Worm (Caenorhabditis elegans) whole organism, L1 larva: Measurements from ENCODE around the gene C14C11.2.

ENCODE experiments used
- C04F5.9 ChIP-seq: sonication (generic microtip); optimal IDR thresholded peaks from 2 replicates; lab custom pipeline; 2016; ENCODE audit warnings: missing genetic modification characterization, missing compliant biosample characterization
- C16A3.4 ChIP-seq: fragments of 150-350 bp; optimal IDR thresholded peaks from 2 replicates; lab custom pipeline; 2014; ENCODE audit warnings: missing biosample characterization, missing genetic modification characterization
- aly-2 ChIP-seq: fragments of 150-350 bp; optimal IDR thresholded peaks from 2 replicates; lab custom pipeline; 2014; ENCODE audit warnings: missing biosample characterization, missing genetic modification characterization
- blmp-1 ChIP-seq: fragments of 150-350 bp; optimal IDR thresholded peaks from 2 replicates; lab custom pipeline; 2014; ENCODE audit warnings: missing biosample characterization, missing genetic modification characterization
- ceh-63 ChIP-seq: fragments of 200-800 bp; sonication (Bioruptor generic); optimal IDR thresholded peaks from 2 replicates; lab custom pipeline; 2018; ENCODE audit warnings: mild to moderate bottlenecking, missing genetic modification characterization, missing compliant biosample characterization
- ceh-8 ChIP-seq: fragments of 200-800 bp; sonication (Bioruptor generic); optimal IDR thresholded peaks from 2 replicates; lab custom pipeline; 2018; ENCODE audit warnings: mild to moderate bottlenecking, missing genetic modification characterization, moderate library complexity, missing compliant biosample characterization
- ceh-82 ChIP-seq, 3 experiments: fragments of 150-350 bp in 1 of 3; sonication (generic microtip) in 2 of 3; optimal IDR thresholded peaks; 2 replicates each; lab custom pipeline; 2014 to 2017; ENCODE audit warnings: missing biosample characterization in 3 of 3, missing genetic modification characterization in 3 of 3
- ceh-90 ChIP-seq: sonication (generic microtip); optimal IDR thresholded peaks from 2 replicates; lab custom pipeline; 2016; ENCODE audit warnings: missing genetic modification characterization, missing compliant biosample characterization
- dpl-1 ChIP-seq, 3 experiments: fragments of 150-350 bp in 2 of 3; sonication (generic microtip) in 1 of 3; optimal IDR thresholded peaks; 2 replicates each; lab custom pipeline; 2014 to 2017; ENCODE audit warnings: missing biosample characterization in 3 of 3, missing genetic modification characterization in 3 of 3, missing genetic modification reagents in 3 of 3
- efl-1 ChIP-seq, 4 experiments: fragments of 150-350 bp; optimal IDR thresholded peaks in 3 of 4; peaks in 1 of 4; 1 replicate in 1 of 4; 2 replicates in 3 of 4; lab custom pipeline; 2014; ENCODE audit warnings: missing biosample characterization in 2 of 4, missing genetic modification characterization in 2 of 4, missing genetic modification reagents in 2 of 4
- efl-3 ChIP-seq: fragments of 200-800 bp; sonication (Bioruptor generic); optimal IDR thresholded peaks from 2 replicates; lab custom pipeline; 2018; ENCODE audit warnings: mild to moderate bottlenecking, missing genetic modification characterization, missing compliant biosample characterization
- elt-3 ChIP-seq, 6 experiments: fragments of 150-350 bp in 1 of 6; sonication (generic microtip); optimal IDR thresholded peaks; 2 replicates each; lab custom pipeline; 2017 to 2018; ENCODE audit warnings: missing biosample characterization in 6 of 6, missing genetic modification characterization in 6 of 6, inconsistent platforms in 1 of 6
- ets-5 ChIP-seq: fragments of 200-800 bp; sonication (Bioruptor generic); IDR thresholded peaks from 2 replicates; pipeline ENCODE4 v1.3.6; 2022; ENCODE audit warnings: missing genetic modification characterization, missing compliant biosample characterization
- fkh-10 ChIP-seq: sonication (generic microtip); optimal IDR thresholded peaks from 2 replicates; lab custom pipeline; 2017; ENCODE audit warnings: missing biosample characterization, missing genetic modification reagents, missing genetic modification characterization
- grh-1 ChIP-seq: fragments of 200-800 bp; sonication (Bioruptor generic); IDR thresholded peaks from 2 replicates; pipeline ENCODE4 v1.3.6; 2022; ENCODE audit warnings: missing genetic modification reagents, missing genetic modification characterization, missing compliant biosample characterization
- hpl-2 ChIP-seq: fragments of 150-350 bp; optimal IDR thresholded peaks from 2 replicates; lab custom pipeline; 2014; ENCODE audit warnings: missing biosample characterization, missing genetic modification reagents, missing genetic modification characterization
- isw-1 ChIP-seq: fragments of 200-800 bp; sonication (Bioruptor generic); IDR thresholded peaks from 2 replicates; pipeline ENCODE4 v1.3.6; 2022; ENCODE audit warnings: missing genetic modification characterization, missing compliant biosample characterization
- lin-13 ChIP-seq: fragments of 150-350 bp; optimal IDR thresholded peaks from 2 replicates; lab custom pipeline; 2014; ENCODE audit warnings: missing biosample characterization, missing genetic modification reagents, missing genetic modification characterization
- lin-14 ChIP-seq: fragments of 200-800 bp; sonication (Bioruptor generic); optimal IDR thresholded peaks from 2 replicates; lab custom pipeline; 2018; ENCODE audit warnings: mild to moderate bottlenecking, missing genetic modification characterization, moderate library complexity, missing compliant biosample characterization
- lin-35 ChIP-seq, 2 experiments: fragments of 150-350 bp; optimal IDR thresholded peaks; 2 replicates each; lab custom pipeline; 2014; ENCODE audit warnings: missing biosample characterization in 2 of 2, missing genetic modification characterization in 2 of 2, missing genetic modification reagents in 2 of 2
- lin-39 ChIP-seq: fragments of 150-350 bp; optimal IDR thresholded peaks from 2 replicates; lab custom pipeline; 2014; ENCODE audit warnings: missing biosample characterization, missing genetic modification reagents, missing genetic modification characterization
- lir-3 ChIP-seq: sonication (generic microtip); optimal IDR thresholded peaks from 2 replicates; lab custom pipeline; 2016; ENCODE audit warnings: mild to moderate bottlenecking, missing genetic modification characterization, moderate library complexity, missing compliant biosample characterization; ENCODE audit not compliant: poor library complexity
- lsy-2 ChIP-seq, 2 experiments: fragments of 150-350 bp; optimal IDR thresholded peaks; 2 replicates each; lab custom pipeline; 2014; ENCODE audit warnings: missing biosample characterization in 2 of 2, missing genetic modification characterization in 2 of 2
- mab-9 ChIP-seq: fragments of 200-800 bp; sonication (Bioruptor generic); IDR thresholded peaks from 2 replicates; pipeline ENCODE4 v1.3.6; 2022; ENCODE audit warnings: missing genetic modification reagents, missing genetic modification characterization, missing compliant biosample characterization
- mdl-1 ChIP-seq, 2 experiments: fragments of 150-350 bp; optimal IDR thresholded peaks; 2 replicates each; lab custom pipeline; 2014 to 2017; ENCODE audit warnings: missing biosample characterization in 2 of 2, missing genetic modification characterization in 2 of 2, inconsistent platforms in 1 of 2
- mep-1 ChIP-seq: fragments of 150-350 bp; optimal IDR thresholded peaks from 2 replicates; lab custom pipeline; 2014; ENCODE audit warnings: missing biosample characterization, missing genetic modification characterization
- nhr-12 ChIP-seq: sonication (generic microtip); optimal IDR thresholded peaks from 2 replicates; lab custom pipeline; 2017; ENCODE audit warnings: missing biosample characterization, missing genetic modification characterization
- nhr-19 ChIP-seq: fragments of 200-800 bp; sonication (Bioruptor generic); conservative IDR thresholded peaks from 2 replicates; pipeline ENCODE4 v1.3.6; 2022; ENCODE audit warnings: missing genetic modification characterization, missing compliant biosample characterization
- nhr-20 ChIP-seq: sonication (generic microtip); optimal IDR thresholded peaks from 2 replicates; lab custom pipeline; 2016; ENCODE audit warnings: mild to moderate bottlenecking, missing genetic modification characterization, missing compliant biosample characterization
- nhr-237 ChIP-seq: fragments of 150-350 bp; optimal IDR thresholded peaks from 2 replicates; lab custom pipeline; 2014; ENCODE audit warnings: missing biosample characterization, missing genetic modification characterization
- nhr-71 ChIP-seq: sonication (generic microtip); optimal IDR thresholded peaks from 2 replicates; lab custom pipeline; 2016; ENCODE audit warnings: mild to moderate bottlenecking, missing genetic modification characterization, moderate library complexity, missing compliant biosample characterization
- nhr-84 ChIP-seq: sonication (generic microtip); optimal IDR thresholded peaks from 2 replicates; lab custom pipeline; 2017; ENCODE audit warnings: missing biosample characterization, missing genetic modification characterization
- nhr-85 ChIP-seq: sonication (generic microtip); peaks from one replicate; lab custom pipeline; 2016; ENCODE audit warnings: missing genetic modification characterization, inconsistent platforms, missing compliant biosample characterization
- nhr-90 ChIP-seq: sonication (generic microtip); optimal IDR thresholded peaks from 2 replicates; lab custom pipeline; 2016; ENCODE audit warnings: mild to moderate bottlenecking, missing genetic modification characterization, missing compliant biosample characterization; ENCODE audit not compliant: poor library complexity
- pag-3 ChIP-seq: sonication (generic microtip); optimal IDR thresholded peaks from 2 replicates; lab custom pipeline; 2017; ENCODE audit warnings: missing genetic modification characterization, mild to moderate bottlenecking, missing compliant biosample characterization, antibody characterized with exemption, borderline replicate concordance; ENCODE audit not compliant: insufficient read depth
- pax-3 ChIP-seq: fragments of 200-800 bp; sonication (Bioruptor generic); optimal IDR thresholded peaks from 2 replicates; lab custom pipeline; 2018; ENCODE audit warnings: mild to moderate bottlenecking, missing genetic modification characterization, moderate library complexity, missing compliant biosample characterization
- rnt-1 ChIP-seq: sonication (generic microtip); optimal IDR thresholded peaks from 2 replicates; lab custom pipeline; 2016; ENCODE audit warnings: mild to moderate bottlenecking, missing genetic modification characterization, moderate library complexity, missing compliant biosample characterization
- snu-23 ChIP-seq: sonication (generic microtip); optimal IDR thresholded peaks from 2 replicates; lab custom pipeline; 2016; ENCODE audit warnings: missing genetic modification characterization, missing compliant biosample characterization
- sox-4 ChIP-seq: sonication (generic microtip); optimal IDR thresholded peaks from 2 replicates; lab custom pipeline; 2016; ENCODE audit warnings: missing genetic modification characterization, missing compliant biosample characterization
- tlp-1 ChIP-seq: fragments of 150-350 bp; optimal IDR thresholded peaks from 2 replicates; lab custom pipeline; 2014; ENCODE audit warnings: missing biosample characterization, missing genetic modification characterization
- unc-30 ChIP-seq: sonication (generic microtip); optimal IDR thresholded peaks from 2 replicates; lab custom pipeline; 2017; ENCODE audit warnings: missing biosample characterization, missing genetic modification characterization
- xbp-1 ChIP-seq: sonication (generic microtip); optimal IDR thresholded peaks from 2 replicates; lab custom pipeline; 2016; ENCODE audit warnings: missing genetic modification characterization, missing compliant biosample characterization
- zip-4 ChIP-seq: fragments of 200-800 bp; sonication (Bioruptor generic); optimal IDR thresholded peaks from 2 replicates; lab custom pipeline; 2018; ENCODE audit warnings: mild to moderate bottlenecking, missing genetic modification characterization, moderate library complexity, missing compliant biosample characterization
- ztf-4 ChIP-seq: fragments of 150-350 bp; optimal IDR thresholded peaks from 2 replicates; lab custom pipeline; 2014; ENCODE audit warnings: missing biosample characterization, missing genetic modification characterization

The C14C11.2 gene

ce11 chrV:5687115-5687979 lies 26.4 kb downstream of the C14C11.2 start, which contains the start of gene F25B4.7 (continued):
- TF ChIP-seq ceh-63 (GFP tag; lab: Kevin White, UChicago) (no peak), lin-39 (tag; lab: Kevin White, UChicago) (no peak), grh-1 (GFP tag; lab: Robert Waterston, UW) (no peak), pag-3 (tag; lab: Kevin White, UChicago) (no peak), lin-13 (GFP tag; lab: Kevin White, UChicago) (no peak), xbp-1 (tag; lab: Kevin White, UChicago) (no peak), nhr-90 (tag; lab: Kevin White, UChicago) (no peak), unc-30 (no peak), ceh-82 (tag; optimal IDR thresholded peaks at IDR 0.05; lab: Kevin White, UChicago) (peak in 1 of 3 experiments; percentile 12), C04F5.9 (tag; lab: Kevin White, UChicago) (no peak), rnt-1 (tag; lab: Kevin White, UChicago) (peak; percentile 5), pax-3 (no peak), elt-3 (tag; optimal IDR thresholded peaks at IDR 0.05; lab: Kevin White, UChicago) (peak in 2 of 6 experiments; percentile 18 to 39), nhr-237 (no peak), ztf-4 (tag; lab: Kevin White, UChicago) (no peak), ceh-90 (tag; lab: Kevin White, UChicago) (no peak), snu-23 (peak; percentile 3), dpl-1 (GFP tag; optimal IDR thresholded peaks at IDR 0.05; lab: Kevin White, UChicago) (peak; percentile 24 to 37 (median 31)), tlp-1 (no peak), nhr-84 (tag; lab: Kevin White, UChicago) (no peak), lin-14 (peak; percentile 42), lsy-2 (tag; optimal IDR thresholded peaks at IDR 0.05; lab: Kevin White, UChicago) (peak in 1 of 2 experiments; percentile 47), sox-4 (no peak), hpl-2 (no peak), zip-4 (GFP tag; lab: Kevin White, UChicago) (no peak), fkh-10 (GFP tag; lab: Kevin White, UChicago) (no peak), aly-2 (tag; lab: Kevin White, UChicago) (no peak), C16A3.4 (tag; lab: Kevin White, UChicago) (peak; percentile 10), ceh-8 (GFP tag; lab: Kevin White, UChicago) (no peak), nhr-12 (tag; lab: Kevin White, UChicago) (no peak), lir-3 (tag; lab: Kevin White, UChicago) (no peak), ets-5 (GFP tag; lab: Robert Waterston, UW) (no peak)

ce11 chrV:5691665-5692407 lies 30.9 kb downstream of the C14C11.2 start, which contains the start of gene F25B4.8:
F25B4.8 (minus strand) TSS chrV:5691715.
- TF ChIP-seq tlp-1, result no peak
- peak in 2 of 6 experiments; percentile 20 to 46 for TF ChIP-seq elt-3 (tag; optimal IDR thresholded peaks at IDR 0.05; lab: Kevin White, UChicago)
- peak; percentile 35 for TF ChIP-seq blmp-1
- TF ChIP-seq mep-1 (tag; lab: Kevin White, UChicago), result no peak
- TF ChIP-seq efl-1 (optimal IDR thresholded peaks at IDR 0.05; lab: Kevin White, UChicago), result no peak
- TF ChIP-seq efl-1 (GFP tag; optimal IDR thresholded peaks at IDR 0.05 in 1 of 2; lab: Kevin White, UChicago), result peak in 1 of 2 experiments; percentile 84

- TF ChIP-seq nhr-71 (tag; lab: Kevin White, UChicago) (peak; percentile 65), efl-3 (GFP tag; lab: Kevin White, UChicago) (no peak), mdl-1 (tag; optimal IDR thresholded peaks at IDR 0.05; lab: Kevin White, UChicago) (peak in 1 of 2 experiments; percentile 47), snu-23 (peak; percentile 52), lin-35 (GFP tag; optimal IDR thresholded peaks at IDR 0.05; lab: Kevin White, UChicago) (no peak), zip-4 (GFP tag; lab: Kevin White, UChicago) (no peak), efl-1 (optimal IDR thresholded peaks at IDR 0.05; lab: Kevin White, UChicago) (no peak), efl-1 (GFP tag; optimal IDR thresholded peaks at IDR 0.05 in 1 of 2; lab: Kevin White, UChicago) (peak in 1 of 2 experiments; percentile 66), lsy-2 (tag; optimal IDR thresholded peaks at IDR 0.05; lab: Kevin White, UChicago) (peak in 1 of 2 experiments; percentile 38), nhr-85 (tag; lab: Kevin White, UChicago) (peak; percentile 94), nhr-19 (GFP tag; lab: Robert Waterston, UW) (peak; percentile 51), mab-9 (no peak), nhr-20 (peak; percentile 77), nhr-90 (tag; lab: Kevin White, UChicago) (peak; percentile 56), grh-1 (GFP tag; lab: Robert Waterston, UW) (peak; percentile 59), elt-3 (tag; optimal IDR thresholded peaks at IDR 0.05; lab: Kevin White, UChicago) (peak; percentile 50 to 97 (median 68)), isw-1 (GFP tag; lab: Robert Waterston, UW) (no peak)
Observed at ce11 chrV:5693595-5693994, 32.6 kb downstream of the C14C11.2 start.
